Worm (Caenorhabditis elegans) whole organism, L3 larva: Measurements from ENCODE around the gene npr-31.

Experiments
- R02D3.7 ChIP-seq: fragments of 150-350 bp; optimal IDR thresholded peaks from 2 replicates; lab custom pipeline; 2014; ENCODE audit warnings: missing biosample characterization, missing genetic modification characterization
- ZK546.5 ChIP-seq: sonication (generic microtip); optimal IDR thresholded peaks from 2 replicates; lab custom pipeline; 2017; ENCODE audit warnings: missing biosample characterization, missing genetic modification characterization
- aly-2 ChIP-seq: fragments of 150-350 bp; optimal IDR thresholded peaks from 2 replicates; lab custom pipeline; 2014; ENCODE audit warnings: missing biosample characterization, missing genetic modification characterization
- ama-1 ChIP-seq: fragments of 150-350 bp; optimal IDR thresholded peaks from 2 replicates; lab custom pipeline; 2018
- ceh-28 ChIP-seq: fragments of 150-350 bp; optimal IDR thresholded peaks from 2 replicates; lab custom pipeline; 2014; ENCODE audit warnings: missing biosample characterization, missing genetic modification reagents, missing genetic modification characterization
- ceh-82 ChIP-seq: fragments of 150-350 bp; optimal IDR thresholded peaks from 2 replicates; lab custom pipeline; 2014; ENCODE audit warnings: missing biosample characterization, missing genetic modification characterization
- ceh-9 ChIP-seq: sonication (generic microtip); optimal IDR thresholded peaks from 2 replicates; lab custom pipeline; 2018; ENCODE audit warnings: missing biosample characterization, missing genetic modification characterization
- egl-27 ChIP-seq: sonication (generic microtip); optimal IDR thresholded peaks from 4 replicates; lab custom pipeline; 2017; ENCODE audit warnings: missing biosample characterization, missing genetic modification reagents, missing genetic modification characterization
- egl-5 ChIP-seq: fragments of 150-350 bp; optimal IDR thresholded peaks from 2 replicates; lab custom pipeline; 2017; ENCODE audit warnings: missing biosample characterization, missing genetic modification reagents, missing genetic modification characterization, inconsistent platforms
- elt-1 ChIP-seq: fragments of 150-350 bp; optimal IDR thresholded peaks from 2 replicates; lab custom pipeline; 2014; ENCODE audit warnings: missing biosample characterization, missing genetic modification characterization
- elt-2 ChIP-seq: sonication (generic microtip); optimal IDR thresholded peaks from 2 replicates; lab custom pipeline; 2016; ENCODE audit warnings: missing genetic modification reagents, mild to moderate bottlenecking, missing genetic modification characterization, missing compliant biosample characterization
- eor-1 ChIP-seq, 2 experiments: fragments of 150-350 bp; optimal IDR thresholded peaks; 2 replicates each; lab custom pipeline; 2014 to 2018; ENCODE audit warnings: missing biosample characterization in 2 of 2, missing genetic modification characterization in 2 of 2
- fkh-2 ChIP-seq: fragments of 150-350 bp; optimal IDR thresholded peaks from 2 replicates; lab custom pipeline; 2014; ENCODE audit warnings: missing biosample characterization, missing genetic modification reagents, missing genetic modification characterization
- fos-1 ChIP-seq: fragments of 150-350 bp; optimal IDR thresholded peaks from 2 replicates; lab custom pipeline; 2014; ENCODE audit warnings: missing biosample characterization, missing genetic modification characterization
- hmg-11 ChIP-seq: sonication (generic microtip); optimal IDR thresholded peaks from 2 replicates; lab custom pipeline; 2016; ENCODE audit warnings: missing genetic modification characterization, missing compliant biosample characterization
- jun-1 ChIP-seq: fragments of 150-350 bp; optimal IDR thresholded peaks from 2 replicates; lab custom pipeline; 2014; ENCODE audit warnings: missing biosample characterization, missing genetic modification reagents, missing genetic modification characterization
- lin-39 ChIP-seq: fragments of 150-350 bp; optimal IDR thresholded peaks from 2 replicates; lab custom pipeline; 2018; ENCODE audit warnings: missing biosample characterization, missing genetic modification reagents, missing genetic modification characterization
- mdl-1 ChIP-seq: fragments of 150-350 bp; optimal IDR thresholded peaks from 2 replicates; lab custom pipeline; 2014; ENCODE audit warnings: missing biosample characterization, missing genetic modification characterization
- nfya-1 ChIP-seq: sonication (generic microtip); optimal IDR thresholded peaks from 2 replicates; lab custom pipeline; 2017; ENCODE audit warnings: missing genetic modification characterization, mild to moderate bottlenecking, missing compliant biosample characterization, antibody characterized with exemption, moderate library complexity; ENCODE audit not compliant: insufficient read depth
- nhr-11 ChIP-seq: fragments of 150-350 bp; optimal IDR thresholded peaks from 2 replicates; lab custom pipeline; 2014; ENCODE audit warnings: missing biosample characterization, missing genetic modification characterization
- nhr-12 ChIP-seq: fragments of 150-350 bp; optimal IDR thresholded peaks from 2 replicates; lab custom pipeline; 2014; ENCODE audit warnings: missing biosample characterization, missing genetic modification characterization
- nhr-23 ChIP-seq: fragments of 150-350 bp; optimal IDR thresholded peaks from 2 replicates; lab custom pipeline; 2014; ENCODE audit warnings: missing biosample characterization, missing genetic modification reagents, missing genetic modification characterization
- nhr-237 ChIP-seq: fragments of 150-350 bp; optimal IDR thresholded peaks from 2 replicates; lab custom pipeline; 2014; ENCODE audit warnings: missing biosample characterization, missing genetic modification characterization
- nhr-25 ChIP-seq: sonication (generic microtip); optimal IDR thresholded peaks from 2 replicates; lab custom pipeline; 2017; ENCODE audit warnings: missing biosample characterization, missing genetic modification characterization
- nhr-28 ChIP-seq: fragments of 150-350 bp; optimal IDR thresholded peaks from 2 replicates; lab custom pipeline; 2014; ENCODE audit warnings: missing biosample characterization, missing genetic modification characterization
- nhr-43 ChIP-seq: sonication (generic microtip); optimal IDR thresholded peaks from 2 replicates; lab custom pipeline; 2016; ENCODE audit warnings: mild to moderate bottlenecking, missing genetic modification characterization, missing compliant biosample characterization; ENCODE audit not compliant: poor library complexity, severe bottlenecking
- nhr-67 ChIP-seq: fragments of 150-350 bp; optimal IDR thresholded peaks from 2 replicates; lab custom pipeline; 2014; ENCODE audit warnings: missing biosample characterization, missing genetic modification characterization
- nhr-76 ChIP-seq: fragments of 150-350 bp; sonication (generic microtip); optimal IDR thresholded peaks from 5 replicates; lab custom pipeline; 2014; ENCODE audit warnings: missing biosample characterization, missing genetic modification characterization
- nhr-77 ChIP-seq: fragments of 150-350 bp; optimal IDR thresholded peaks from 2 replicates; lab custom pipeline; 2014; ENCODE audit warnings: missing biosample characterization, missing genetic modification characterization
- pha-4 ChIP-seq: fragments of 150-350 bp; optimal IDR thresholded peaks from 2 replicates; lab custom pipeline; 2014; ENCODE audit warnings: missing biosample characterization, missing genetic modification reagents, missing genetic modification characterization
- pqm-1 ChIP-seq: fragments of 150-350 bp; optimal IDR thresholded peaks from 2 replicates; lab custom pipeline; 2017; ENCODE audit warnings: missing biosample characterization, missing genetic modification characterization, inconsistent platforms
- sea-2 ChIP-seq: fragments of 150-350 bp; sonication (generic microtip); optimal IDR thresholded peaks from 4 replicates; lab custom pipeline; 2014; ENCODE audit warnings: missing biosample characterization, missing genetic modification reagents, missing genetic modification characterization
- skn-1 ChIP-seq: fragments of 150-350 bp; optimal IDR thresholded peaks from 2 replicates; lab custom pipeline; 2014; ENCODE audit warnings: missing biosample characterization, missing genetic modification characterization
- snpc-4 ChIP-seq: fragments of 150-350 bp; optimal IDR thresholded peaks from 2 replicates; lab custom pipeline; 2014; ENCODE audit warnings: missing biosample characterization, missing genetic modification characterization
- tbx-2 ChIP-seq: sonication (generic microtip); optimal IDR thresholded peaks from 2 replicates; lab custom pipeline; 2016; ENCODE audit warnings: mild to moderate bottlenecking, missing genetic modification characterization, missing compliant biosample characterization
- unc-62 ChIP-seq: fragments of 150-350 bp; sonication (generic microtip); optimal IDR thresholded peaks from 4 replicates; lab custom pipeline; 2014; ENCODE audit warnings: missing biosample characterization, missing genetic modification reagents, missing genetic modification characterization
- zag-1 ChIP-seq: fragments of 150-350 bp; optimal IDR thresholded peaks from 2 replicates; lab custom pipeline; 2014; ENCODE audit warnings: missing biosample characterization, missing genetic modification characterization
- ztf-11 ChIP-seq: fragments of 150-350 bp; optimal IDR thresholded peaks from 2 replicates; lab custom pipeline; 2014; ENCODE audit warnings: missing biosample characterization, missing genetic modification characterization
- ztf-4 ChIP-seq: fragments of 150-350 bp; optimal IDR thresholded peaks from 2 replicates; lab custom pipeline; 2014; ENCODE audit warnings: missing biosample characterization, missing genetic modification characterization

npr-31 gene

DNA sequence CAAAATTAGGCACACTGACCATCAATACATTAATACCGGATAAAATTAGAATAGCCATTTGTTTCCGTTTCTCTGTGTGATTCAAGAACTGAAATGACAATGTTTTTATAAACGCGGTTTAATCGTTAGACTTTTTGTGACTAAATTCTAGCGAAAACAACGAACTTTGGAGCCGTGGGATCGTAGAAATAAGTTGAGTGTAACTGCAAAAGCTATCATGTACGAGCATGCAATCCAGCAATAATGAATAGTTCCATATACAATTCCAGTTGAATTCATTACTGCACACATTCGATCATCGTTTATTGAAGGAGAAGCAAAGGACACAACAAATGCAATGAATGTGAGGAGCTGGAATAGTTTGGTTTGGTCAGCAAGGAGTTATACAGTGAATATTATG is 41.7 kb downstream of the npr-31 start:
- TF ChIP-seq ceh-28 (tag; lab: Kevin White, UChicago) (no peak), R02D3.7 (no peak), nfya-1 (tag; lab: Kevin White, UChicago) (no peak), skn-1 (tag; lab: Kevin White, UChicago) (no peak), egl-27 (tag; lab: Kevin White, UChicago) (no peak), zag-1 (tag; lab: Kevin White, UChicago) (no peak), hmg-11 (tag; lab: Kevin White, UChicago) (no peak), nhr-43 (tag; lab: Kevin White, UChicago) (no peak), mdl-1 (tag; lab: Kevin White, UChicago) (no peak), snpc-4 (tag; lab: Kevin White, UChicago) (no peak), nhr-77 (tag; lab: Kevin White, UChicago) (no peak), nhr-76 (tag; lab: Kevin White, UChicago) (no peak), lin-39 (tag; lab: Kevin White, UChicago) (no peak), elt-1 (tag; lab: Kevin White, UChicago) (no peak), nhr-12 (no peak), sea-2 (no peak), nhr-23 (tag; lab: Kevin White, UChicago) (no peak), nhr-28 (tag; lab: Kevin White, UChicago) (no peak), fos-1 (tag; lab: Kevin White, UChicago) (no peak)

DNA sequence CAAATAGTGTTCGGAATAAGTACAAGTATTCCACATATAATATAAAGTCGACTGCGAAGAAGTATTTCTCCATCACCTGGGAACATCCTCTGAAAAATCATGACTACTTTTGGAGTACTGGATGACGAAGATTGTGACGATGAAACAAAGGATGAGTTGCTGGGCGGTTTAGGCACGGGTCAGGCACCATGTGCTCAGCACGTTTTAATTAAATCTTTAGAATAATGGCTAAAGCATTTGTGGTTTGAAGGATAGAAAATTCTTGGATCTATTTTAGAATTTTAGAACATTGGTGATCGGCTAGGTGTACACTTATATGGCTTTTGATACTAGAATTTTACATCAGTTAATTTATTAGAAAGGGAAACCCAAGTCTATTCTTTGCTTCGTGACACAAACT is 42.7 kb downstream of the npr-31 start, which contains the start of gene C27H5.6:
TSS of gene C27H5.6 (minus strand) at position 101 of the 400 bp plus-strand sequence.
- TF ChIP-seq fos-1 (tag; lab: Kevin White, UChicago) (no peak), fkh-2 (tag; lab: Kevin White, UChicago) (no peak), nhr-25 (tag; lab: Kevin White, UChicago) (no peak), mdl-1 (tag; lab: Kevin White, UChicago) (no peak), aly-2 (tag; lab: Kevin White, UChicago) (no peak), ztf-11 (tag; lab: Kevin White, UChicago) (no peak), nhr-77 (tag; lab: Kevin White, UChicago) (no peak), elt-2 (no peak), nhr-12 (no peak), ama-1 (lab: Kevin White, UChicago) (no peak), R02D3.7 (no peak), egl-5 (tag; lab: Kevin White, UChicago) (no peak), ztf-4 (tag; lab: Kevin White, UChicago) (no peak), elt-1 (tag; lab: Kevin White, UChicago) (no peak), skn-1 (tag; lab: Kevin White, UChicago) (no peak), unc-62 (GFP tag; lab: Kevin White, UChicago) (no peak), nhr-237 (no peak), ceh-28 (tag; lab: Kevin White, UChicago) (no peak)

DNA sequence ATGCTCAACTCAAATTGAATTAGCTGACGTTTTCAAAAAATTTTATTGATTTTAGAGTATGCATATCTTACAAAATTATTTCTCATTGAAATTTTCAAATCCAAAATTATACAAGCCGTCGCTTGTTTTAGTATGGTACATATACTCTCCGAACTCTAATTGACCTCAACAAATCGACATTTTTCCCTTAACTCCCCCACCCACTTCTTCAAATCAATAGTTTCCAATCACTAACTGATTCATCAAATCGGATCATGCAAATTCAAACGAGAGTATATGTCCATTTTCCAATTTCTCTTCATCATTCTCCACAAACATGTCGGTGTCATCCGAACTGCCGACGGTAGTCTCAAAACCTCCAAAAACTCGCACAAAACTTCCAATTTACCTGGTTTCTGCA is 44.7 kb downstream of the npr-31 start, which contains the start of gene E04F6.4:
TSS of gene E04F6.4 (plus strand) at position 301 of the 400 bp plus-strand sequence.
- TF ChIP-seq fos-1 (tag; lab: Kevin White, UChicago): no peak

DNA sequence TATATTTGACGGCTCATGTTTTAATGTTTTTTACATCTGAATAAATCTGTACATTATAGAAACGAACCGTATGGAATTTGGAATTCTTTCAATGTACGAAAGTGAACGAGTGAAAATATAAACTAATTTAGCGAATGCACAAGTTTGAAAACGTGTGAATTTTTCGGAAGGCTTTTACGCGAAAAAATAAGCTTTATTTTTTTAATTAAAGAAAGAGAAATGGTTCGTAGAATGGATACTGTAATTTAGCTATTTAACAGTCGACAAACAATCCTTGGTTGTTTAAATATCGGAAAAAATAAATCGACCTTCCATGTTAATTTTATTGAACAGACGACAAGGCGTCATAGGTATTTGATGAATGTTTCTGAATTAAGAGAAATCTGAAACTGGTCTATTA is 51.1 kb downstream of the npr-31 start, which contains the start of gene acdh-12:
TSS of gene acdh-12 (minus strand) at position 101 of the 400 bp plus-strand sequence.
- TF ChIP-seq eor-1 (tag; optimal IDR thresholded peaks at IDR 0.05; lab: Kevin White, UChicago) (no peak), unc-62 (GFP tag; lab: Kevin White, UChicago) (no peak), skn-1 (tag; lab: Kevin White, UChicago) (no peak), ZK546.5 (tag; lab: Kevin White, UChicago) (no peak), aly-2 (tag; lab: Kevin White, UChicago) (no peak), nhr-67 (tag; lab: Kevin White, UChicago) (no peak), tbx-2 (tag; lab: Kevin White, UChicago) (no peak)

DNA sequence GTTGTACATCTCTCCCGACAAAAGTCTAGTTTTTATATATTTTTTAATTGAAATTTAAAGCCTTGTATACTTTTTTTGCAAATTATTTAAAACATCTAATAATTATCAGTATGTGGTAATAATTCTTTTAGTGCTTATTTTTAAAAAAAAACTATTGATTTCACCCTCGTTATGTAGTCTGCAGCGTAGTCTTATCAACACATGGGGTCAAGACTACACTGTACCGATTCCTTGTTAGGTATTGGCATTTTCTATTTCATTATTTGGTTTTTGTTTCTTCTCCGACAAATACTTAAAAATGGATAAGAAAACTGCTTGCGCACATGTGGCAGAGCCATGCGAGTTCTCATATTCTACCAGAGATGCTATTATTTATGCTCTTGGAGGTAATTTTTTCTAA is 51.6 kb downstream of the npr-31 start, which contains the start of gene maoc-1:
TSS of gene maoc-1 (plus strand) at position 237 of the 400 bp plus-strand sequence.
- no peak for TF ChIP-seq R02D3.7
- TF ChIP-seq fos-1 (tag; lab: Kevin White, UChicago): no peak
- no peak for TF ChIP-seq ceh-9 (tag; lab: Kevin White, UChicago)
- no peak for TF ChIP-seq egl-27 (tag; lab: Kevin White, UChicago)
- TF ChIP-seq pqm-1 (tag; lab: Kevin White, UChicago): peak; percentile 74
- no peak for TF ChIP-seq ZK546.5 (tag; lab: Kevin White, UChicago)
- no peak for TF ChIP-seq nhr-77 (tag; lab: Kevin White, UChicago)
- no peak for TF ChIP-seq ceh-82 (tag; lab: Kevin White, UChicago)
- TF ChIP-seq nhr-11: no peak
- TF ChIP-seq pha-4 (tag; lab: Kevin White, UChicago): peak; percentile 41
- TF ChIP-seq skn-1 (tag; lab: Kevin White, UChicago): no peak
- no peak for TF ChIP-seq jun-1 (tag; lab: Kevin White, UChicago)
- peak; percentile 69 for TF ChIP-seq elt-2
- TF ChIP-seq zag-1 (tag; lab: Kevin White, UChicago): no peak
- no peak for TF ChIP-seq snpc-4 (tag; lab: Kevin White, UChicago)
